Worm (Caenorhabditis elegans) whole organism, early embryonic: ENCODE measurements around the gene clec-63.

ENCODE experiments used
- B0310.2 ChIP-seq: sonication (generic microtip); optimal IDR thresholded peaks from 2 replicates; lab custom pipeline; 2016; ENCODE audit warnings: mild to moderate bottlenecking, missing genetic modification characterization, missing compliant biosample characterization
- F13C5.2 ChIP-seq: sonication (generic microtip); optimal IDR thresholded peaks from 2 replicates; lab custom pipeline; 2017; ENCODE audit warnings: mild to moderate bottlenecking, missing genetic modification characterization, inconsistent platforms, missing compliant biosample characterization
- aly-1 ChIP-seq: sonication (generic microtip); optimal IDR thresholded peaks from 2 replicates; lab custom pipeline; 2016; ENCODE audit warnings: missing genetic modification characterization, missing compliant biosample characterization
- ama-1 ChIP-seq: fragments of 150-350 bp; optimal IDR thresholded peaks from 2 replicates; lab custom pipeline; 2014
- ceh-13 ChIP-seq: fragments of 200-800 bp; sonication (Bioruptor generic); optimal IDR thresholded peaks from 2 replicates; lab custom pipeline; 2018; ENCODE audit warnings: mild to moderate bottlenecking, missing genetic modification characterization, missing compliant biosample characterization
- ceh-36 ChIP-seq: sonication (generic microtip); optimal IDR thresholded peaks from 2 replicates; lab custom pipeline; 2016; ENCODE audit warnings: missing genetic modification characterization, inconsistent platforms, missing compliant biosample characterization
- ets-7 ChIP-seq: sonication (generic microtip); optimal IDR thresholded peaks from 2 replicates; lab custom pipeline; 2016; ENCODE audit warnings: missing genotype, missing genetic modification characterization, missing compliant biosample characterization
- flt-1 ChIP-seq: fragments of 200-800 bp; sonication (Bioruptor generic); IDR thresholded peaks from 2 replicates; pipeline ENCODE4 v1.3.6; 2022; ENCODE audit warnings: missing genetic modification characterization, missing compliant biosample characterization
- hnd-1 ChIP-seq: sonication (generic microtip); optimal IDR thresholded peaks from 2 replicates; lab custom pipeline; 2016; ENCODE audit warnings: missing genetic modification characterization, missing compliant biosample characterization
- pes-1 ChIP-seq: fragments of 200-800 bp; sonication (Bioruptor generic); IDR thresholded peaks from 2 replicates; pipeline ENCODE4 v1.3.6; 2022; ENCODE audit warnings: missing genetic modification reagents, missing genetic modification characterization, missing compliant biosample characterization
- scrt-1 ChIP-seq: fragments of 200-800 bp; sonication (Bioruptor generic); IDR thresholded peaks from 2 replicates; pipeline ENCODE4 v1.3.6; 2022; ENCODE audit warnings: missing genetic modification characterization, missing compliant biosample characterization
- sea-1 ChIP-seq: fragments of 200-800 bp; sonication (Bioruptor generic); conservative IDR thresholded peaks from 2 replicates; pipeline ENCODE4 v1.3.6; 2022; ENCODE audit warnings: missing genetic modification characterization, missing compliant biosample characterization
- tbx-11 ChIP-seq: fragments of 200-800 bp; sonication (Bioruptor generic); IDR thresholded peaks from 2 replicates; pipeline ENCODE4 v1.3.6; 2022; ENCODE audit warnings: missing genetic modification characterization, missing compliant biosample characterization

DNA sequence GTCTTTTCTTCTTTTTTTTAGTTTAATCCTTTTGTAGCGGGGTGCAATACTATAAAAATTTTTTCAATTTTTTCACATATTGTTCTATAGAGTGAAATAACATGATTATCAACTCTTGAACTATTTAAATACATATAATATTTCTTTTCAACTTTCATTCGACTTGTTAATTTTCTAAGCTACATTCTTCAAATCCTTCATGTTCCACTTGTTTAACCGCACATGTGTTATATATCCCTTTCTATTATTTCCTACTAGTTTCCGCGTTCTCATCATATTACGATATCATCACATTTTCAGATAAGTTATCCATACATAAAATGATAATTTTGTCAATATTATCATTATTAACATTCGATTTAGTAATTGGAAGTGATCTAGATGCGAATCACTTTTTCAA, 39.5 kb upstream of the clec-63 start, which contains the start of gene Y46G5A.29:
- no peak for TF ChIP-seq ama-1 (lab: Kevin White, UChicago)
- no peak for TF ChIP-seq hnd-1 (tag; lab: Kevin White, UChicago)
- no peak for TF ChIP-seq ets-7 (tag; lab: Kevin White, UChicago)
- TF ChIP-seq B0310.2 (tag; lab: Kevin White, UChicago) = no peak
- no peak for TF ChIP-seq flt-1 (GFP tag; lab: Robert Waterston, UW)
- TF ChIP-seq ceh-13 = no peak
- TF ChIP-seq pes-1 (GFP tag; lab: Robert Waterston, UW) = no peak
- no peak for TF ChIP-seq sea-1 (GFP tag; lab: Robert Waterston, UW)
- no peak for TF ChIP-seq tbx-11 (GFP tag; lab: Robert Waterston, UW)
- TF ChIP-seq F13C5.2 (tag; lab: Kevin White, UChicago) = no peak
- TF ChIP-seq scrt-1 = no peak
- TF ChIP-seq aly-1 (tag; lab: Kevin White, UChicago) = no peak
- no peak for TF ChIP-seq ceh-36 (tag; lab: Kevin White, UChicago)
